Fruit fly (Drosophila melanogaster): ENCODE results near the gene eIF2Bbeta.

The eIF2Bbeta gene

DNA sequence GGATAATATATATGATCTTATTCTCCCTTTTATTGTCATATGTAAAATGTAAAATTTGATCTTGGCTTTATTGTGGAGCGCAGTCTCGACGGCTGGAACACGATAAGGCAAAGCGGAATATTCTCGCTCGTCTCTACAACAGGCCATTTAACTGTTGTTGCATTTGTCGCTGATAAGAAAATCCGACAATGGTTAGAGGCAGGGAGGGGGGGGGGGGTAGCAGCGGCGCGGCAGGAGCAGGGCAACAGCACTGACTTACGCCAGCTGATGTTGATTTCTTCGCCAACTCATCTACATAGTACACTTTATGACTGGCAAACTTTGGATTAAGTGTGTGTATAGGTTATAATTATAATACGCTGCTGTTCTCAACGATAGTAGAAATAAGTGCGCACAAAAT, 42.6 kb upstream of the eIF2Bbeta start:
- TF ChIP-seq odd (GFP tag; optimal IDR thresholded peaks at IDR 0.05) (no peak), ems (GFP tag; optimal IDR thresholded peaks at IDR 0.05) (no peak), Hr78 (GFP tag; optimal IDR thresholded peaks at IDR 0.05) (no peak), Sox100B (GFP tag; optimal IDR thresholded peaks at IDR 0.05) (no peak), ci (GFP tag; IDR thresholded peaks at IDR 0.05) (0 out of 3 replicates have a peak, but pooled peaks have one; percentile 43), sens (GFP tag) (peak; percentile 49), fd3F (GFP tag; optimal IDR thresholded peaks at IDR 0.05) (no peak), CG8290 (GFP tag; optimal IDR thresholded peaks at IDR 0.05) (no peak), CG8290 (tag; optimal IDR thresholded peaks at IDR 0.05) (peak in 1 of 2 experiments; percentile 6), peb (GFP tag; IDR thresholded peaks at IDR 0.05) (no peak), HLH4C (GFP tag; IDR thresholded peaks at IDR 0.05; ENCODE audit: partially characterized antibody) (no peak), Sry-β (GFP tag; optimal IDR thresholded peaks at IDR 0.05) (no peak), stwl (tag; optimal IDR thresholded peaks at IDR 0.05) (no peak), Taf1 (GFP tag; IDR thresholded peaks at IDR 0.05) (no peak), crol (GFP tag; IDR thresholded peaks at IDR 0.05) (peak; percentile 81), CG7745 (tag; optimal IDR thresholded peaks at IDR 0.05) (no peak), slp2 (GFP tag; optimal IDR thresholded peaks at IDR 0.05) (no peak), CG4854 (GFP tag; optimal IDR thresholded peaks at IDR 0.05) (no peak), Ets65A (GFP tag) (no peak), danr (GFP tag; IDR thresholded peaks at IDR 0.05) (no peak), CG12942 (GFP tag; optimal IDR thresholded peaks at IDR 0.05) (no peak), CG4617 (GFP tag; optimal IDR thresholded peaks at IDR 0.05; ENCODE audit: borderline replicate concordance) (no peak), CG17568 (GFP tag; optimal IDR thresholded peaks at IDR 0.05) (no peak), CG18476 (GFP tag; optimal IDR thresholded peaks at IDR 0.05) (no peak), Fer1 (GFP tag; optimal IDR thresholded peaks at IDR 0.05) (no peak), wor (GFP tag; IDR thresholded peaks at IDR 0.05) (no peak)

DNA sequence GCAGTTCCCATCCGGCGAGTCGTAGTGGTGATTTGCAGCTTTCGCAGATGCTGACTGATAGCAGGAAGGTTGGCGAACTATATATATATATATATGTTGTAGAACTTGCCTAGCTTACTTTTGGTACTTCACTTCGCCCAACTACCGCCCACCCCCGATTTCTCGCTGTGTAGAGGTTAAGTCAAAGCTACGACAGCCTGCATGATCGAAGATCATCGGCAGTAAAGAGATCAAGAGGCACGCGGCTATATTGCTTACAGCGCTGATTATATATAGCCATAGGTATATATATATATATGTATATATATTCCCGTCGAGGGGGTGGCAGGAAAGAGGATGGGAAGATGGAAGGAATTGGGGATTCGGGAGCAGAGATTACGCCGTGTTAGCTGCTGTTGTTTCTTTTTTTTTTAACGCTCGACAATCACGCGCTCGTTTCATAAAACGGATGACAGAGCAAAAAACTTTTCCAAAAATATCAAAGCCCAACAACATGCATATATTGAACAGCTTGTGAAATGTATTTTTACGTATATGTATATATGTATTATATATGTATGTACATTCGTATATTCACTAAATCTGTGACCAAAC, 41.7 kb upstream of the eIF2Bbeta start:
- no peak for TF ChIP-seq pan (optimal IDR thresholded peaks at IDR 0.05)
- peak in 1 of 2 experiments; percentile 7 for TF ChIP-seq pan (GFP tag; optimal IDR thresholded peaks at IDR 0.05 in 1 of 2, IDR thresholded peaks at IDR 0.05 in 1 of 2)
- TF ChIP-seq zfh1 (GFP tag; IDR thresholded peaks at IDR 0.05), result 0 out of 3 replicates have a peak, but pooled peaks have one; percentile 12
- no peak for TF ChIP-seq danr (GFP tag; IDR thresholded peaks at IDR 0.05)

DNA sequence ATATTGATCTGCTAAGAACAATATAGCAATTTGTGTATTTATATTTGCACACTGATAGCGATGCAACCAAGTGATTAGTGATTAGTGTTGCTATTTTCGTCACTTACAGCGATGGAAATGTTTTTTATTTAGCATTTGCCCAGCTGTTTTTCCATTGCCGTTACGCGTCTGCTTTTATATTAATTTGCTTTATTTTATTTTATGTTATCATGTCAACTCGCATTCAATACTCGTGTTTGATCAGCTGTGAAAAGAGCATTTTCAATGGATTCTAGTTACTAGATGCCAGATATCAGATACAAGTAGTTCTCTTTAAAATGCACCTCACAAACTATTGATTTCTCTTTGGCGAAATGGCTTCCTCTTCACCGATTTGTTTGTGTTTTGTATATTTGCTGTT, 41.0 kb upstream of the eIF2Bbeta start:
- TF ChIP-seq Med (GFP tag) (peak; percentile 35), CG10366 (GFP tag; IDR thresholded peaks at IDR 0.05) (no peak), ato (GFP tag; IDR thresholded peaks at IDR 0.05; ENCODE audit: partially characterized antibody) (no peak), zen (tag; optimal IDR thresholded peaks at IDR 0.05) (no peak), caup (GFP tag; optimal IDR thresholded peaks at IDR 0.05; ENCODE audit: severe bottlenecking) (peak; percentile 36), sens (GFP tag) (peak; percentile 76), CG13296 (GFP tag; optimal IDR thresholded peaks at IDR 0.05) (peak; percentile 30), ab (GFP tag; optimal IDR thresholded peaks at IDR 0.05) (no peak), CG6854 (GFP tag; optimal IDR thresholded peaks at IDR 0.05) (peak; percentile 16), lov (optimal IDR thresholded peaks at IDR 0.05) (no peak), lov (GFP tag; IDR thresholded peaks at IDR 0.05) (no peak), odd (GFP tag; optimal IDR thresholded peaks at IDR 0.05) (peak; percentile 3), Meics (GFP tag; optimal IDR thresholded peaks at IDR 0.05) (peak; percentile 21), CG4617 (GFP tag; optimal IDR thresholded peaks at IDR 0.05; ENCODE audit: borderline replicate concordance) (no peak), CG16863 (GFP tag; optimal IDR thresholded peaks at IDR 0.05) (no peak), BtbVII (GFP tag; optimal IDR thresholded peaks at IDR 0.05) (peak; percentile 18), dpn (GFP tag; optimal IDR thresholded peaks at IDR 0.05) (no peak), CG2120 (GFP tag; optimal IDR thresholded peaks at IDR 0.05) (peak; percentile 2), CG10565 (GFP tag; optimal IDR thresholded peaks at IDR 0.05) (no peak), lab (GFP tag; optimal IDR thresholded peaks at IDR 0.05) (peak; percentile 40), sens-2 (GFP tag; IDR thresholded peaks at IDR 0.05) (no peak), MESR4 (GFP tag; optimal IDR thresholded peaks at IDR 0.05) (no peak), Fer1 (GFP tag; optimal IDR thresholded peaks at IDR 0.05) (peak; percentile 35), eve (GFP tag; optimal IDR thresholded peaks at IDR 0.05) (peak in 1 of 2 experiments; percentile 2)
